Worm (Caenorhabditis elegans) whole organism, L4 larva: ENCODE measurements around the gene pph-1.

Experiments
- F26F4.8 ChIP-seq: fragments of 200-800 bp; sonication (Bioruptor generic); conservative IDR thresholded peaks from 2 replicates; pipeline ENCODE4 v1.3.6; 2022; ENCODE audit warnings: missing genetic modification characterization, missing compliant biosample characterization
- F49E8.2 ChIP-seq: sonication (generic microtip); optimal IDR thresholded peaks from 2 replicates; lab custom pipeline; 2016; ENCODE audit warnings: missing compliant biosample characterization, mild to moderate bottlenecking, missing genetic modification characterization, borderline replicate concordance
- R02D3.7 ChIP-seq: fragments of 150-350 bp; sonication (generic microtip); optimal IDR thresholded peaks from 3 replicates; lab custom pipeline; 2014; ENCODE audit warnings: missing biosample characterization, missing genetic modification characterization
- Y48G9A.11 ChIP-seq: fragments of 200-800 bp; sonication (Bioruptor generic); IDR thresholded peaks from 2 replicates; pipeline ENCODE4 v1.3.6; 2022; ENCODE audit warnings: missing genetic modification reagents, missing genetic modification characterization, missing compliant biosample characterization
- Y5F2A.4 ChIP-seq: fragments of 200-800 bp; sonication (Bioruptor generic); optimal IDR thresholded peaks from 2 replicates; lab custom pipeline; 2018; ENCODE audit warnings: mild to moderate bottlenecking, missing genetic modification characterization, missing compliant biosample characterization
- ZK546.5 ChIP-seq, 2 experiments: sonication (generic microtip); optimal IDR thresholded peaks; 2 replicates each; lab custom pipeline; 2017; ENCODE audit warnings: missing biosample characterization in 2 of 2, missing genetic modification characterization in 2 of 2
- aha-1 ChIP-seq: fragments of 150-350 bp; peaks from one replicate; lab custom pipeline; 2014; ENCODE audit warnings: missing biosample characterization, missing genetic modification characterization
- aly-2 ChIP-seq: sonication (generic microtip); optimal IDR thresholded peaks from 2 replicates; lab custom pipeline; 2018; ENCODE audit warnings: missing biosample characterization, missing genetic modification characterization
- arid-1 ChIP-seq: fragments of 200-800 bp; sonication (Bioruptor generic); conservative IDR thresholded peaks from 2 replicates; pipeline ENCODE4 v1.3.6; 2022; ENCODE audit warnings: missing genetic modification reagents, missing genetic modification characterization, missing compliant biosample characterization
- ceh-20 ChIP-seq: fragments of 200-800 bp; sonication (Bioruptor generic); IDR thresholded peaks from 2 replicates; pipeline ENCODE4 v1.3.6; 2022; ENCODE audit warnings: missing genetic modification reagents, missing genetic modification characterization, missing compliant biosample characterization
- ceh-28 ChIP-seq: fragments of 150-350 bp; optimal IDR thresholded peaks from 2 replicates; lab custom pipeline; 2014; ENCODE audit warnings: missing biosample characterization, missing genetic modification reagents, missing genetic modification characterization
- ceh-62 ChIP-seq: sonication (generic microtip); optimal IDR thresholded peaks from 2 replicates; lab custom pipeline; 2017; ENCODE audit warnings: missing biosample characterization, missing genetic modification characterization
- cey-2 ChIP-seq: sonication (generic microtip); optimal IDR thresholded peaks from 3 replicates; lab custom pipeline; 2017; ENCODE audit warnings: missing genetic modification characterization, mild to moderate bottlenecking, missing compliant biosample characterization, antibody characterized with exemption, borderline replicate concordance; ENCODE audit not compliant: insufficient read depth
- daf-12 ChIP-seq: fragments of 150-350 bp; optimal IDR thresholded peaks from 2 replicates; lab custom pipeline; 2014; ENCODE audit warnings: missing biosample characterization, missing genetic modification reagents, missing genetic modification characterization
- daf-16 ChIP-seq, 3 experiments: sonication (generic microtip); optimal IDR thresholded peaks; 2 replicates each; lab custom pipeline; 2016 to 2017; ENCODE audit warnings: missing genetic modification characterization in 3 of 3, missing genetic modification reagents in 3 of 3, mild to moderate bottlenecking in 2 of 3, missing compliant biosample characterization in 2 of 3, missing biosample characterization in 1 of 3, moderate library complexity in 1 of 3
- daf-8 ChIP-seq: fragments of 200-800 bp; sonication (Bioruptor generic); IDR thresholded peaks from 2 replicates; pipeline ENCODE4 v1.3.6; 2022; ENCODE audit warnings: missing genetic modification characterization, missing compliant biosample characterization
- dmd-8 ChIP-seq: fragments of 200-800 bp; sonication (Bioruptor generic); IDR thresholded peaks from 2 replicates; pipeline ENCODE4 v1.3.6; 2022; ENCODE audit warnings: missing genetic modification characterization, missing compliant biosample characterization
- dmd-9 ChIP-seq: fragments of 200-800 bp; sonication (Bioruptor generic); IDR thresholded peaks from 2 replicates; pipeline ENCODE4 v1.3.6; 2022; ENCODE audit warnings: missing genetic modification reagents, missing genetic modification characterization, missing compliant biosample characterization
- dpl-1 ChIP-seq: fragments of 150-350 bp; optimal IDR thresholded peaks from 2 replicates; lab custom pipeline; 2014; ENCODE audit warnings: missing biosample characterization, missing genetic modification reagents, missing genetic modification characterization
- dve-1 ChIP-seq: sonication (generic microtip); optimal IDR thresholded peaks from 2 replicates; lab custom pipeline; 2017; ENCODE audit warnings: antibody characterized with exemption, mild to moderate bottlenecking, missing genetic modification characterization, missing compliant biosample characterization; ENCODE audit not compliant: insufficient read depth
- egl-43 ChIP-seq: fragments of 200-800 bp; sonication (Bioruptor generic); IDR thresholded peaks from 2 replicates; pipeline ENCODE4 v1.3.6; 2022; ENCODE audit warnings: missing genetic modification reagents, missing genetic modification characterization, missing compliant biosample characterization
- fkh-10 ChIP-seq: fragments of 150-350 bp; optimal IDR thresholded peaks from 2 replicates; lab custom pipeline; 2014; ENCODE audit warnings: missing biosample characterization, missing genetic modification reagents, missing genetic modification characterization
- hlh-11 ChIP-seq: fragments of 200-800 bp; sonication (Bioruptor generic); optimal IDR thresholded peaks from 2 replicates; lab custom pipeline; 2018; ENCODE audit warnings: mild to moderate bottlenecking, missing genetic modification characterization, missing compliant biosample characterization
- jun-1 ChIP-seq: fragments of 150-350 bp; optimal IDR thresholded peaks from 2 replicates; lab custom pipeline; 2014; ENCODE audit warnings: missing biosample characterization, missing genetic modification reagents, missing genetic modification characterization
- lim-7 ChIP-seq: fragments of 200-800 bp; sonication (Bioruptor generic); IDR thresholded peaks from 2 replicates; pipeline ENCODE4 v1.3.6; 2022; ENCODE audit warnings: missing genetic modification characterization, missing compliant biosample characterization
- lin-1 ChIP-seq: fragments of 200-800 bp; sonication (Bioruptor generic); IDR thresholded peaks from 2 replicates; pipeline ENCODE4 v1.3.6; 2022; ENCODE audit warnings: missing genetic modification reagents, missing genetic modification characterization, missing compliant biosample characterization
- lin-15B ChIP-seq: fragments of 150-350 bp; sonication (generic microtip); optimal IDR thresholded peaks from 3 replicates; lab custom pipeline; 2014; ENCODE audit warnings: missing biosample characterization, missing genetic modification characterization
- lin-29 ChIP-seq: fragments of 200-800 bp; sonication (Bioruptor generic); IDR thresholded peaks from 2 replicates; pipeline ENCODE4 v1.3.6; 2022; ENCODE audit warnings: missing genetic modification reagents, missing genetic modification characterization, missing compliant biosample characterization
- lin-39 ChIP-seq: fragments of 150-350 bp; optimal IDR thresholded peaks from 2 replicates; lab custom pipeline; 2014; ENCODE audit warnings: missing biosample characterization, missing genetic modification reagents, missing genetic modification characterization
- lir-3 ChIP-seq: sonication (generic microtip); optimal IDR thresholded peaks from 2 replicates; lab custom pipeline; 2016; ENCODE audit warnings: mild to moderate bottlenecking, missing genetic modification characterization, missing compliant biosample characterization
- mep-1 ChIP-seq: fragments of 150-350 bp; sonication (generic microtip); optimal IDR thresholded peaks from 3 replicates; lab custom pipeline; 2014; ENCODE audit warnings: missing biosample characterization, missing genetic modification characterization
- mxl-3 ChIP-seq: fragments of 200-800 bp; sonication (Bioruptor generic); optimal IDR thresholded peaks from 2 replicates; lab custom pipeline; 2018; ENCODE audit warnings: mild to moderate bottlenecking, missing genetic modification characterization, missing compliant biosample characterization
- nhr-102 ChIP-seq: sonication (generic microtip); optimal IDR thresholded peaks from 2 replicates; lab custom pipeline; 2016; ENCODE audit warnings: mild to moderate bottlenecking, missing genetic modification characterization, moderate library complexity, missing compliant biosample characterization
- nhr-25 ChIP-seq: sonication (generic microtip); optimal IDR thresholded peaks from 2 replicates; lab custom pipeline; 2017; ENCODE audit warnings: missing genetic modification characterization, mild to moderate bottlenecking, missing compliant biosample characterization, antibody characterized with exemption, moderate library complexity, borderline replicate concordance; ENCODE audit not compliant: insufficient read depth
- nhr-48 ChIP-seq: sonication (generic microtip); optimal IDR thresholded peaks from 2 replicates; lab custom pipeline; 2016; ENCODE audit warnings: mild to moderate bottlenecking, missing genetic modification characterization, missing compliant biosample characterization
- nhr-76 ChIP-seq: fragments of 150-350 bp; optimal IDR thresholded peaks from 2 replicates; lab custom pipeline; 2014; ENCODE audit warnings: missing biosample characterization, missing genetic modification characterization
- pha-4 ChIP-seq, 2 experiments: fragments of 150-350 bp in 1 of 2; fragments of 200-800 bp in 1 of 2; sonication (Bioruptor generic) in 1 of 2; IDR thresholded peaks in 1 of 2; optimal IDR thresholded peaks in 1 of 2; 2 replicates each; pipeline versions ENCODE4 v1.3.6 to Lab custom; 2014 to 2022; ENCODE audit warnings: missing genetic modification characterization in 2 of 2, missing genetic modification reagents in 2 of 2, missing biosample characterization in 1 of 2, missing compliant biosample characterization in 1 of 2
- saeg-2 ChIP-seq: fragments of 200-800 bp; sonication (Bioruptor generic); IDR thresholded peaks from 2 replicates; pipeline ENCODE4 v1.3.6; 2022; ENCODE audit warnings: missing genetic modification reagents, missing genetic modification characterization, missing compliant biosample characterization
- set-16 ChIP-seq: fragments of 200-800 bp; sonication (Bioruptor generic); IDR thresholded peaks from 2 replicates; pipeline ENCODE4 v1.3.6; 2022; ENCODE audit warnings: missing genetic modification reagents, missing genetic modification characterization, missing compliant biosample characterization
- skn-1 ChIP-seq: fragments of 150-350 bp; optimal IDR thresholded peaks from 2 replicates; lab custom pipeline; 2014; ENCODE audit warnings: missing biosample characterization, missing genetic modification characterization
- spr-1 ChIP-seq: sonication (generic microtip); optimal IDR thresholded peaks from 2 replicates; lab custom pipeline; 2016; ENCODE audit warnings: mild to moderate bottlenecking, missing genetic modification characterization, missing compliant biosample characterization
- tra-1 ChIP-seq: fragments of 200-800 bp; sonication (Bioruptor generic); IDR thresholded peaks from 2 replicates; pipeline ENCODE4 v1.3.6; 2022; ENCODE audit warnings: missing genetic modification reagents, missing genetic modification characterization, missing compliant biosample characterization
- unc-130 ChIP-seq: sonication (generic microtip); optimal IDR thresholded peaks from 2 replicates; lab custom pipeline; 2016; ENCODE audit warnings: missing genetic modification reagents, missing genetic modification characterization, missing compliant biosample characterization
- unc-39 ChIP-seq: sonication (generic microtip); optimal IDR thresholded peaks from 2 replicates; lab custom pipeline; 2017; ENCODE audit warnings: missing biosample characterization, missing genetic modification characterization
- zag-1 ChIP-seq: fragments of 150-350 bp; optimal IDR thresholded peaks from 2 replicates; lab custom pipeline; 2014; ENCODE audit warnings: missing biosample characterization, missing genetic modification characterization
- zfp-3 ChIP-seq: fragments of 200-800 bp; sonication (Bioruptor generic); conservative IDR thresholded peaks from 2 replicates; pipeline ENCODE4 v1.3.6; 2022; ENCODE audit warnings: missing genetic modification reagents, missing genetic modification characterization, missing compliant biosample characterization
- zip-11 ChIP-seq: fragments of 200-800 bp; sonication (Bioruptor generic); IDR thresholded peaks from 2 replicates; pipeline ENCODE4 v1.3.6; 2022; ENCODE audit warnings: missing genetic modification characterization, missing compliant biosample characterization
- zip-2 ChIP-seq: fragments of 150-350 bp; optimal IDR thresholded peaks from 2 replicates; lab custom pipeline; 2014; ENCODE audit warnings: missing biosample characterization, missing genetic modification characterization
- ztf-11 ChIP-seq: fragments of 150-350 bp; optimal IDR thresholded peaks from 2 replicates; lab custom pipeline; 2014; ENCODE audit warnings: missing biosample characterization, missing genetic modification characterization

pph-1 gene

DNA sequence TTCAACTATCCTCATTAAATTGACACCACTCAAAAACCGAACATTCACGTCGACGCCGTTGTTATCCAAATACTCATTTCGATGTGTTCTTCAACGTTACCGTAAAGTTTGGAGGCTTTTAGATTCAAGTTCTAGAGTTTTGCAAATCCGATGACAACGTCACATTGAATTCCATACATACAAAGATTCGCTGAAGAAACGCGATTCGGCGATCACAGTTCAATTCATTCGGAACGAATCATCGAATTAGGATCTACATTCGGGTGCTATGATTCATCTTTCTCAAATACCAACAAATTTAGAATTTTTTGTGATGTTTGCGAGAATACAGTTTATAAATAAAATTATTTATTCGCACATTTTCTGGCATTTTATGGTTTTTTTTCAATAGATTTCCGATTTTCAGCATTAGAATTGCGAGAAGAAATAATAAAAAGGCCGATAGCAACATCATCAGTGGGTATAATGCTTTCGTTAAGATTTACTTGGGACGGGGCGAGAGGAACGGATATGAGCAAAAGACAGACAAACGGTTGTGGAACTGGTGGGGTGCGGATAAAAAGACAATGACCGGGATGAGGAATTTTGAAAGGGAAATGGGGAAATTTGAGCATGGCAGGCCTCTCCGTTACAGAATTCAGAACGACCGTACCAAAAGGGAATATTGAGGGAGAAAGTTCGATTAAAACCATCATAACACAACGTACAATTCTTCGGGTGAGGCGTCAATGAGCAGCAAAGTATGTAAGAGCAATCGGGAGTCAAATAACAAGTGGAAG lies 9.7 kb downstream of the pph-1 start:
- no peak for TF ChIP-seq ceh-62 (tag; lab: Kevin White, UChicago)
- TF ChIP-seq unc-130 (GFP tag; lab: Kevin White, UChicago): no peak
- TF ChIP-seq egl-43 (GFP tag; lab: Robert Waterston, UW): 0 out of 2 replicates have a peak, but pooled peaks have one; percentile 21
- TF ChIP-seq nhr-102 (tag; lab: Kevin White, UChicago): no peak
- TF ChIP-seq pha-4 (GFP tag; IDR thresholded peaks at IDR 0.05; lab: Robert Waterston, UW): no peak; the same call in 1 of the 2 replicates
- TF ChIP-seq pha-4 (tag; optimal IDR thresholded peaks at IDR 0.05; lab: Kevin White, UChicago): no peak
- 0 out of 2 replicates have a peak, but pooled peaks have one; percentile 47 for TF ChIP-seq zfp-3
- no peak for TF ChIP-seq nhr-48 (tag; lab: Kevin White, UChicago)
- TF ChIP-seq saeg-2: peak; percentile 46; the same call in 1 of the 2 replicates
- no peak for TF ChIP-seq jun-1 (tag; lab: Kevin White, UChicago)
- TF ChIP-seq lim-7 (GFP tag; lab: Robert Waterston, UW): no peak
- no peak for TF ChIP-seq cey-2 (tag; lab: Kevin White, UChicago)
- no peak for TF ChIP-seq R02D3.7 (tag; lab: Kevin White, UChicago)
- TF ChIP-seq dmd-8 (GFP tag; lab: Robert Waterston, UW): no peak
- peak; percentile 26; the same call in 1 of the 2 replicates for TF ChIP-seq Y48G9A.11 (GFP tag; lab: Robert Waterston, UW)
- TF ChIP-seq dve-1 (tag; lab: Kevin White, UChicago): no peak
- no peak for TF ChIP-seq hlh-11 (tag; lab: Kevin White, UChicago)
- 0 out of 2 replicates have a peak, but pooled peaks have one; percentile 23 for TF ChIP-seq zip-11
- no peak for TF ChIP-seq aly-2 (tag; lab: Kevin White, UChicago)
- no peak for TF ChIP-seq dpl-1 (GFP tag; lab: Kevin White, UChicago)
- TF ChIP-seq ztf-11 (tag; lab: Kevin White, UChicago): no peak
- TF ChIP-seq fkh-10 (GFP tag; lab: Kevin White, UChicago): no peak
- TF ChIP-seq tra-1: no peak
- TF ChIP-seq skn-1 (tag; lab: Kevin White, UChicago): no peak
- TF ChIP-seq nhr-25 (tag; lab: Kevin White, UChicago): no peak
- TF ChIP-seq arid-1 (GFP tag; lab: Robert Waterston, UW): 0 out of 2 replicates have a peak, but pooled peaks have one; percentile 54
- TF ChIP-seq F26F4.8 (GFP tag; lab: Robert Waterston, UW): no peak
- TF ChIP-seq lin-1 (GFP tag; lab: Robert Waterston, UW): no peak
- TF ChIP-seq lin-29 (GFP tag; lab: Robert Waterston, UW): no peak
- TF ChIP-seq nhr-76: no peak
- TF ChIP-seq daf-16 (GFP tag; optimal IDR thresholded peaks at IDR 0.05; lab: Kevin White, UChicago): no peak
- TF ChIP-seq daf-16 (tag; optimal IDR thresholded peaks at IDR 0.05; lab: Kevin White, UChicago): no peak
- no peak for TF ChIP-seq dmd-9
- no peak for TF ChIP-seq unc-39 (tag; lab: Kevin White, UChicago)
- TF ChIP-seq zip-2 (tag; lab: Kevin White, UChicago): no peak
- TF ChIP-seq mep-1 (tag; lab: Kevin White, UChicago): peak; percentile 47
- no peak for TF ChIP-seq mxl-3 (GFP tag; lab: Kevin White, UChicago)
- no peak for TF ChIP-seq daf-12 (tag; lab: Kevin White, UChicago)
- TF ChIP-seq ceh-20 (GFP tag; lab: Robert Waterston, UW): no peak
- TF ChIP-seq set-16: no peak
- peak; percentile 36 for TF ChIP-seq zag-1
- TF ChIP-seq lin-39 (tag; lab: Kevin White, UChicago): no peak
- TF ChIP-seq ZK546.5 (tag; optimal IDR thresholded peaks at IDR 0.05; lab: Kevin White, UChicago): no peak
- TF ChIP-seq F49E8.2 (tag; lab: Kevin White, UChicago): no peak
- no peak for TF ChIP-seq daf-8
- TF ChIP-seq lir-3 (tag; lab: Kevin White, UChicago): no peak
- TF ChIP-seq spr-1 (tag; lab: Kevin White, UChicago): no peak
- TF ChIP-seq aha-1 (tag; lab: Kevin White, UChicago): no peak
- no peak for TF ChIP-seq ceh-28 (tag; lab: Kevin White, UChicago)
- TF ChIP-seq Y5F2A.4 (GFP tag; lab: Kevin White, UChicago): peak; percentile 31
- no peak for TF ChIP-seq lin-15B (tag; lab: Kevin White, UChicago)
